Fruit fly (Drosophila melanogaster): ENCODE results near the gene CG14455.

dm6 chr3L:22680932-22681331, 6.0 kb downstream of the CG14455 start:
- TF ChIP-seq CG9139 (GFP tag; optimal IDR thresholded peaks at IDR 0.05), result no peak
- no peak for TF ChIP-seq CG16779 (tag; optimal IDR thresholded peaks at IDR 0.05)
- no peak for TF ChIP-seq OdsH (GFP tag; optimal IDR thresholded peaks at IDR 0.05)
- TF ChIP-seq CG6854 (GFP tag; optimal IDR thresholded peaks at IDR 0.05), result no peak
- TF ChIP-seq CG6808 (GFP tag; optimal IDR thresholded peaks at IDR 0.05), result no peak
